Fruit fly (Drosophila melanogaster): ENCODE results near the gene CRMP.

The CRMP gene

DNA sequence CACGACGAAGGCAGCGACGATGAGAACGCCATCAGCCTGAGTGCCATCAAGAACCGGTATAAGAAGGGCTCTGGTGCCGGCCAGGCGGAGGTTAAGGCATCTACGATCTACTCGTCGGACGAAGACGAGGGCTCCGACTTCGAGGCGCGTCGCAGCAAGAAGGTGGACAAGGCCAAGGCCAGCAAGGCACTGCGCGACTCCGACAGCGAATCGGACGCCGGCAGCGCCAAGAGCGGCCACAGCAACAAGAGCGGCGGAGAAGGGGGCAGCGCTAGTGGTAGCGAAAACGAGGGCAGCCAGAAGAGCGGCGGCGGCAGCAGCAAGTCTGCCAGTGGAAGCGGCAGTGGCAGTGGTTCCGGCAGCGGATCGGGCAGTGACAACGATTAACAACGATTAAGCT, 44.6 kb downstream of the CRMP start:
- no peak for TF ChIP-seq CG3919 (GFP tag; optimal IDR thresholded peaks at IDR 0.05)
- TF ChIP-seq vri (GFP tag; optimal IDR thresholded peaks at IDR 0.05), result no peak
- no peak for TF ChIP-seq eg (GFP tag; IDR thresholded peaks at IDR 0.05)
- TF ChIP-seq CG4318 (GFP tag; optimal IDR thresholded peaks at IDR 0.05), result no peak
- TF ChIP-seq Ets96B (tag; optimal IDR thresholded peaks at IDR 0.05), result no peak
- TF ChIP-seq Hr4 (GFP tag; optimal IDR thresholded peaks at IDR 0.05), result no peak
- no peak for TF ChIP-seq Eip75B (GFP tag; optimal IDR thresholded peaks at IDR 0.05)
- no peak for TF ChIP-seq Met (GFP tag; optimal IDR thresholded peaks at IDR 0.05)
- TF ChIP-seq Eip78C (GFP tag), result no peak
- TF ChIP-seq CG32006 (GFP tag; optimal IDR thresholded peaks at IDR 0.05), result no peak
- TF ChIP-seq CG3032 (tag; optimal IDR thresholded peaks at IDR 0.05), result no peak
- no peak for TF ChIP-seq CG6276 (GFP tag; optimal IDR thresholded peaks at IDR 0.05)
- no peak for TF ChIP-seq dsx (GFP tag; optimal IDR thresholded peaks at IDR 0.05; ENCODE audit: poor library complexity, severe bottlenecking)
- no peak for TF ChIP-seq topi (GFP tag; optimal IDR thresholded peaks at IDR 0.05)
- TF ChIP-seq Hr39 (GFP tag; optimal IDR thresholded peaks at IDR 0.05), result no peak

DNA sequence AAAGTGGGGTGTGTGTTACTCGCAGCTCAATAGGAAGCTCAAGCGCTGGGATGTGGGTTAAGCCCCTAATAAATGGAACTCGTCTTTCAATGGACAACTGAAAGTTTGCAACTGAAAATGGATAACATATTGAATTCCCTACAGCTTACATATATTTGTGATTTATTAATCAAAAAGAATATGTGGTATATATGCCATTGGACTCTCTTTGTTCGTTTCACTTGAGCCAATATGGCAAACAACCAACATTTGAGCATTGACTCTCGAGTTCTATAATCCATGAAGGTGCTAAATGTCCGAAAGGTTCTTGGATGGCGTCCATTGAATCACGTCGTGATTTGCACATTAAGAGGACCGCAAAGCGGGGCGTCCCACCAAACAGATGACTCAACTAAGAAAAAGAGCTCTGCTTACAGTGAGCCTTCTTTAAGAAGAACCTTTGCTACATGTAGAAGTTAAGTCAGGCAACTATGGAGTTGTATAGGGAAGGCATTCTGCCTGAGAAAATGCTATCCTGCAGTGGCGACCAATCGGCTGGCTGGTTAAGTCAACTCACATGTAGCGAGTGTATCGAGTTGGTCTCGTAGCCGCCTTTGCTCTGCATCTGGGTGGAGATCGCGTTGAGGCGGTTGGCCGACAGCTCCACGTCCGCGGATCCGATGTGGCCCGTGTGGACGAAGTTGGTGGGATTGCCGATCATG, 47.2 kb downstream of the CRMP start:
- TF ChIP-seq esn (GFP tag; optimal IDR thresholded peaks at IDR 0.05), result peak; percentile 47
- TF ChIP-seq Sox102F (GFP tag; optimal IDR thresholded peaks at IDR 0.05), result no peak
- TF ChIP-seq dac (GFP tag; optimal IDR thresholded peaks at IDR 0.05), result peak; percentile 22
- TF ChIP-seq CG6276 (GFP tag; optimal IDR thresholded peaks at IDR 0.05), result peak; percentile 34
- TF ChIP-seq CG8119 (GFP tag; IDR thresholded peaks at IDR 0.05), result peak; percentile 59; the same call in 2 of the 3 replicates
- peak; percentile 45 for TF ChIP-seq cyc (GFP tag; optimal IDR thresholded peaks at IDR 0.05)
- TF ChIP-seq Ets21C (GFP tag; optimal IDR thresholded peaks at IDR 0.05), result no peak
- no peak for TF ChIP-seq fd59A (GFP tag; optimal IDR thresholded peaks at IDR 0.05)
- TF ChIP-seq CG11762 (GFP tag; optimal IDR thresholded peaks at IDR 0.05; ENCODE audit: insufficient read depth), result no peak
- no peak for TF ChIP-seq ss (GFP tag; optimal IDR thresholded peaks at IDR 0.05)
- TF ChIP-seq CG3919 (GFP tag; optimal IDR thresholded peaks at IDR 0.05), result peak; percentile 57
- TF ChIP-seq Smox (GFP tag; optimal IDR thresholded peaks at IDR 0.05), result peak; percentile 8
- TF ChIP-seq CG32006 (GFP tag; optimal IDR thresholded peaks at IDR 0.05), result peak; percentile 68
- peak; percentile 40 for TF ChIP-seq lz (GFP tag; optimal IDR thresholded peaks at IDR 0.05)
- TF ChIP-seq Gug (GFP tag; IDR thresholded peaks at IDR 0.05), result no peak
- peak; percentile 66 for TF ChIP-seq svp (GFP tag)
- peak; percentile 18 for TF ChIP-seq CG34406 (GFP tag; optimal IDR thresholded peaks at IDR 0.05)
- TF ChIP-seq Eip78C (GFP tag), result peak; percentile 76
- TF ChIP-seq CG10669 (GFP tag; optimal IDR thresholded peaks at IDR 0.05), result peak; percentile 25
- TF ChIP-seq CG6792 (GFP tag; optimal IDR thresholded peaks at IDR 0.05), result peak; percentile 24
- TF ChIP-seq net (GFP tag; optimal IDR thresholded peaks at IDR 0.05), result peak; percentile 27
- no peak for TF ChIP-seq spab (GFP tag; optimal IDR thresholded peaks at IDR 0.05)
- no peak for TF ChIP-seq Eip93F (GFP tag; optimal IDR thresholded peaks at IDR 0.05)
- peak; percentile 52 for TF ChIP-seq Met (GFP tag; optimal IDR thresholded peaks at IDR 0.05)
- peak; percentile 2 for TF ChIP-seq dsx (GFP tag; optimal IDR thresholded peaks at IDR 0.05; ENCODE audit: poor library complexity, severe bottlenecking)
- TF ChIP-seq fkh (GFP tag; optimal IDR thresholded peaks at IDR 0.05), result no peak
- no peak for TF ChIP-seq Hr38 (GFP tag; optimal IDR thresholded peaks at IDR 0.05)
- TF ChIP-seq eg (GFP tag; IDR thresholded peaks at IDR 0.05), result peak; percentile 55; the same call in 1 of the 3 replicates
- peak; percentile 47 for TF ChIP-seq CG31627 (GFP tag; optimal IDR thresholded peaks at IDR 0.05)
- peak; percentile 15 for TF ChIP-seq Sox15 (GFP tag; optimal IDR thresholded peaks at IDR 0.05)
- TF ChIP-seq CG8632 (GFP tag; optimal IDR thresholded peaks at IDR 0.05), result peak; percentile 23
- peak; percentile 19 for TF ChIP-seq CG1621 (tag; optimal IDR thresholded peaks at IDR 0.05)
- TF ChIP-seq Blimp-1 (GFP tag; optimal IDR thresholded peaks at IDR 0.05), result no peak
- peak; percentile 64 for TF ChIP-seq Hr4 (GFP tag; optimal IDR thresholded peaks at IDR 0.05)
- peak; percentile 51 for TF ChIP-seq Hr39 (GFP tag; optimal IDR thresholded peaks at IDR 0.05)
- no peak for TF ChIP-seq CG10631 (GFP tag; optimal IDR thresholded peaks at IDR 0.05)
- TF ChIP-seq CG6163 (GFP tag; IDR thresholded peaks at IDR 0.05), result peak; percentile 72
- TF ChIP-seq Sox14 (GFP tag; optimal IDR thresholded peaks at IDR 0.05), result peak; percentile 74
- TF ChIP-seq OdsH (GFP tag; optimal IDR thresholded peaks at IDR 0.05), result peak; percentile 49
- peak; percentile 57 for TF ChIP-seq CG15336 (GFP tag; IDR thresholded peaks at IDR 0.05)
- TF ChIP-seq CG11902 (GFP tag; optimal IDR thresholded peaks at IDR 0.05), result peak; percentile 34
- no peak for TF ChIP-seq salr (GFP tag; optimal IDR thresholded peaks at IDR 0.05)
